Worm (Caenorhabditis elegans) whole organism, midembryonic: ENCODE data around the gene mcm-3AP.

Experiments
- T22C8.4 ChIP-seq: fragments of 200-800 bp; sonication (Bioruptor generic); IDR thresholded peaks from 2 replicates; pipeline ENCODE4 v1.3.6; 2022; ENCODE audit warnings: missing genetic modification characterization, missing compliant biosample characterization
- cog-1 ChIP-seq: sonication (generic microtip); optimal IDR thresholded peaks from 2 replicates; lab custom pipeline; 2016; ENCODE audit warnings: missing genetic modification characterization, missing compliant biosample characterization
- flt-1 ChIP-seq: fragments of 200-800 bp; sonication (Bioruptor generic); IDR thresholded peaks from 2 replicates; pipeline ENCODE4 v1.3.6; 2022; ENCODE audit warnings: missing genetic modification characterization, missing compliant biosample characterization
- klf-2 ChIP-seq: fragments of 200-800 bp; sonication (Bioruptor generic); conservative IDR thresholded peaks from 2 replicates; pipeline ENCODE4 v1.3.6; 2022; ENCODE audit warnings: missing genetic modification reagents, missing genetic modification characterization, missing compliant biosample characterization
- med-1 ChIP-seq: sonication (generic microtip); optimal IDR thresholded peaks from 2 replicates; lab custom pipeline; 2017; ENCODE audit warnings: missing genetic modification characterization, mild to moderate bottlenecking, missing compliant biosample characterization, antibody characterized with exemption, missing genetic modification reagents; ENCODE audit not compliant: insufficient read depth
- ref-1 ChIP-seq: fragments of 200-800 bp; sonication (Bioruptor generic); conservative IDR thresholded peaks from 2 replicates; pipeline ENCODE4 v1.3.6; 2022; ENCODE audit warnings: missing genetic modification reagents, missing genetic modification characterization, missing compliant biosample characterization
- tab-1 ChIP-seq: fragments of 200-800 bp; sonication (Bioruptor generic); IDR thresholded peaks from 2 replicates; pipeline ENCODE4 v1.3.6; 2022; ENCODE audit warnings: missing genetic modification characterization, missing compliant biosample characterization
- ztf-23 ChIP-seq: fragments of 200-800 bp; sonication (Bioruptor generic); IDR thresholded peaks from 2 replicates; pipeline ENCODE4 v1.3.6; 2022; ENCODE audit warnings: missing genetic modification reagents, missing genetic modification characterization, missing compliant biosample characterization
- ztf-29 ChIP-seq: fragments of 200-800 bp; sonication (Bioruptor generic); IDR thresholded peaks from 2 replicates; pipeline ENCODE4 v1.3.6; 2022; ENCODE audit warnings: missing genetic modification reagents, missing genetic modification characterization, missing compliant biosample characterization

mcm-3AP gene

ce11 chrIV:7994715-7995114 lies 46.2 kb downstream of the mcm-3AP start:
- no peak for TF ChIP-seq cog-1
- TF ChIP-seq klf-2 (GFP tag; lab: Robert Waterston, UW) = no peak
- no peak for TF ChIP-seq med-1 (GFP tag; lab: Kevin White, UChicago)
- no peak for TF ChIP-seq ref-1 (GFP tag; lab: Robert Waterston, UW)
- TF ChIP-seq ztf-29 (GFP tag; lab: Robert Waterston, UW) = no peak
- no peak for TF ChIP-seq flt-1 (GFP tag; lab: Robert Waterston, UW)
- TF ChIP-seq tab-1 (GFP tag; lab: Robert Waterston, UW) = no peak
- no peak for TF ChIP-seq T22C8.4 (GFP tag; lab: Robert Waterston, UW)

- TF ChIP-seq ztf-29 (GFP tag; lab: Robert Waterston, UW) (no peak), med-1 (GFP tag; lab: Kevin White, UChicago) (no peak), flt-1 (GFP tag; lab: Robert Waterston, UW) (no peak), klf-2 (GFP tag; lab: Robert Waterston, UW) (no peak), cog-1 (no peak), ref-1 (GFP tag; lab: Robert Waterston, UW) (no peak), T22C8.4 (GFP tag; lab: Robert Waterston, UW) (no peak), tab-1 (GFP tag; lab: Robert Waterston, UW) (no peak), ztf-23 (GFP tag; lab: Robert Waterston, UW) (no peak)
These were observed 52.3 kb downstream of the mcm-3AP start for ce11 chrIV:8000763-8001162.
